Worm (Caenorhabditis elegans) whole organism, L4/young adult: ENCODE data around the gene mig-2.

Experiments
- W03F9.2 ChIP-seq: fragments of 150-350 bp; optimal IDR thresholded peaks from 2 replicates; lab custom pipeline; 2014; ENCODE audit warnings: missing biosample characterization, missing genetic modification characterization
- dao-5 ChIP-seq: sonication (generic microtip); optimal IDR thresholded peaks from 2 replicates; lab custom pipeline; 2016; ENCODE audit warnings: missing genotype, missing genetic modification characterization, moderate library complexity, missing compliant biosample characterization
- him-1 ChIP-seq: sonication (generic microtip); optimal IDR thresholded peaks from 2 replicates; lab custom pipeline; 2016; ENCODE audit warnings: missing genotype, missing genetic modification reagents, missing genetic modification characterization, missing compliant biosample characterization

The mig-2 gene

ce11 chrX:11560615-11561014, 12.2 kb downstream of the mig-2 start, which contains the start of gene lev-8:
lev-8 (plus strand) TSS chrX:11560915.
- TF ChIP-seq him-1 (tag; lab: Kevin White, UChicago) (no peak), dao-5 (tag; lab: Kevin White, UChicago) (no peak), W03F9.2 (tag; lab: Kevin White, UChicago) (no peak)

ce11 chrX:11563663-11564062, 15.3 kb downstream of the mig-2 start, which contains the start of gene trpp-9:
trpp-9 (plus strand) TSS chrX:11563923.
- TF ChIP-seq him-1 (tag; lab: Kevin White, UChicago) (no peak), dao-5 (tag; lab: Kevin White, UChicago) (no peak), W03F9.2 (tag; lab: Kevin White, UChicago) (no peak)

- TF ChIP-seq him-1 (tag; lab: Kevin White, UChicago) (no peak), W03F9.2 (tag; lab: Kevin White, UChicago) (no peak), dao-5 (tag; lab: Kevin White, UChicago) (no peak)
Measured at ce11 chrX:11569744-11570359, 21.4 kb downstream of the mig-2 start.

- TF ChIP-seq W03F9.2 (tag; lab: Kevin White, UChicago) = no peak
Measured at ce11 chrX:11571714-11572113, 23.3 kb downstream of the mig-2 start.

ce11 chrX:11572205-11572604, 23.8 kb downstream of the mig-2 start, which contains the start of gene frm-3:
frm-3 (plus strand) TSS chrX:11572505.
- no peak for TF ChIP-seq W03F9.2 (tag; lab: Kevin White, UChicago)
- no peak for TF ChIP-seq him-1 (tag; lab: Kevin White, UChicago)

ce11 chrX:11574167-11574566, 25.8 kb downstream of the mig-2 start:
- TF ChIP-seq him-1 (tag; lab: Kevin White, UChicago) = no peak
- TF ChIP-seq dao-5 (tag; lab: Kevin White, UChicago) = no peak
- TF ChIP-seq W03F9.2 (tag; lab: Kevin White, UChicago) = no peak

ce11 chrX:11576429-11577088, 28.2 kb downstream of the mig-2 start:
- TF ChIP-seq W03F9.2 (tag; lab: Kevin White, UChicago) = no peak
- TF ChIP-seq him-1 (tag; lab: Kevin White, UChicago) = no peak
- no peak for TF ChIP-seq dao-5 (tag; lab: Kevin White, UChicago)

ce11 chrX:11585375-11585774, 37.0 kb downstream of the mig-2 start, which contains the start of gene abts-2:
abts-2 (plus strand) TSS chrX:11585675.
- no peak for TF ChIP-seq him-1 (tag; lab: Kevin White, UChicago)
- no peak for TF ChIP-seq W03F9.2 (tag; lab: Kevin White, UChicago)
- no peak for TF ChIP-seq dao-5 (tag; lab: Kevin White, UChicago)

- TF ChIP-seq dao-5 (tag; lab: Kevin White, UChicago) = no peak
- TF ChIP-seq W03F9.2 (tag; lab: Kevin White, UChicago) = no peak
- TF ChIP-seq him-1 (tag; lab: Kevin White, UChicago) = no peak
Measured at ce11 chrX:11585894-11586293, 37.5 kb downstream of the mig-2 start.

ce11 chrX:11590545-11590944, 42.1 kb downstream of the mig-2 start:
- no peak for TF ChIP-seq dao-5 (tag; lab: Kevin White, UChicago)
- no peak for TF ChIP-seq him-1 (tag; lab: Kevin White, UChicago)
- TF ChIP-seq W03F9.2 (tag; lab: Kevin White, UChicago) = no peak

ce11 chrX:11591620-11592019, 43.2 kb downstream of the mig-2 start, which contains the start of gene F52D10.2:
F52D10.2 (minus strand) TSS chrX:11591720.
- TF ChIP-seq dao-5 (tag; lab: Kevin White, UChicago) = no peak
- TF ChIP-seq him-1 (tag; lab: Kevin White, UChicago) = no peak
- no peak for TF ChIP-seq W03F9.2 (tag; lab: Kevin White, UChicago)

ce11 chrX:11592539-11592938, 44.1 kb downstream of the mig-2 start:
- no peak for TF ChIP-seq W03F9.2 (tag; lab: Kevin White, UChicago)

ce11 chrX:11596876-11597275, 48.5 kb downstream of the mig-2 start:
- TF ChIP-seq dao-5 (tag; lab: Kevin White, UChicago) (no peak), W03F9.2 (tag; lab: Kevin White, UChicago) (no peak), him-1 (tag; lab: Kevin White, UChicago) (no peak)

- TF ChIP-seq him-1 (tag; lab: Kevin White, UChicago) (no peak), W03F9.2 (tag; lab: Kevin White, UChicago) (no peak), dao-5 (tag; lab: Kevin White, UChicago) (no peak)
Measured at ce11 chrX:11598839-11599238, 50.4 kb downstream of the mig-2 start.
